Fruit fly (Drosophila melanogaster) whole organism, embryonic: ENCODE measurements around the gene CG13965.

Source experiments
- CG43689 ChIP-seq: fragments of 200-800 bp; sonication (Bioruptor generic); IDR thresholded peaks from 2 replicates; pipeline ENCODE4 v1.3.6; 2022; ENCODE audit warnings: missing biosample characterization, missing genetic modification characterization
- Dll ChIP-seq: fragments of 200-800 bp; sonication (Bioruptor generic); IDR thresholded peaks from 4 replicates; pipeline ENCODE4 v1.3.6; 2022; ENCODE audit warnings: missing biosample characterization, missing genetic modification characterization; ENCODE audit not compliant: partially characterized antibody

- TF ChIP-seq CG43689 (GFP tag; lab: Robert Waterston, UW) (no peak), Dll (GFP tag; lab: Robert Waterston, UW) (no peak)
Observed at dm6 chr2L:19912277-19912676, 49.9 kb downstream of the CG13965 start, which contains the start of gene TotF.
